Worm (Caenorhabditis elegans) whole organism, L4 larva: ENCODE results near the gene arp-6.

Experiments used
- D1046.2 ChIP-seq: fragments of 200-800 bp; sonication (Bioruptor generic); IDR thresholded peaks from 2 replicates; pipeline ENCODE4 v1.3.6; 2022; ENCODE audit warnings: missing genetic modification characterization, missing compliant biosample characterization
- F26F4.8 ChIP-seq: fragments of 200-800 bp; sonication (Bioruptor generic); conservative IDR thresholded peaks from 2 replicates; pipeline ENCODE4 v1.3.6; 2022; ENCODE audit warnings: missing genetic modification characterization, missing compliant biosample characterization
- F44E2.7 ChIP-seq: fragments of 200-800 bp; sonication (Bioruptor generic); IDR thresholded peaks from 2 replicates; pipeline ENCODE4 v2.1.2; 2022; ENCODE audit warnings: missing genetic modification characterization, missing compliant biosample characterization
- R02D3.7 ChIP-seq: fragments of 150-350 bp; sonication (generic microtip); optimal IDR thresholded peaks from 3 replicates; lab custom pipeline; 2014; ENCODE audit warnings: missing biosample characterization, missing genetic modification characterization
- ZK337.2 ChIP-seq: fragments of 200-800 bp; sonication (Bioruptor generic); IDR thresholded peaks from 2 replicates; pipeline ENCODE4 v1.3.6; 2022; ENCODE audit warnings: missing genetic modification reagents, missing genetic modification characterization, missing compliant biosample characterization
- aha-1 ChIP-seq: fragments of 150-350 bp; peaks from one replicate; lab custom pipeline; 2014; ENCODE audit warnings: missing biosample characterization, missing genetic modification characterization
- cey-2 ChIP-seq: sonication (generic microtip); optimal IDR thresholded peaks from 3 replicates; lab custom pipeline; 2017; ENCODE audit warnings: missing genetic modification characterization, mild to moderate bottlenecking, missing compliant biosample characterization, antibody characterized with exemption, borderline replicate concordance; ENCODE audit not compliant: insufficient read depth
- ctbp-1 ChIP-seq: fragments of 200-800 bp; sonication (Bioruptor generic); IDR thresholded peaks from 2 replicates; pipeline ENCODE4 v1.3.6; 2022; ENCODE audit warnings: missing genetic modification reagents, missing genetic modification characterization, missing compliant biosample characterization
- daf-12 ChIP-seq: fragments of 150-350 bp; optimal IDR thresholded peaks from 2 replicates; lab custom pipeline; 2014; ENCODE audit warnings: missing biosample characterization, missing genetic modification reagents, missing genetic modification characterization
- daf-16 ChIP-seq, 3 experiments: sonication (generic microtip); optimal IDR thresholded peaks; 2 replicates each; lab custom pipeline; 2016 to 2017; ENCODE audit warnings: missing genetic modification characterization in 3 of 3, missing genetic modification reagents in 3 of 3, mild to moderate bottlenecking in 2 of 3, missing compliant biosample characterization in 2 of 3, missing biosample characterization in 1 of 3, moderate library complexity in 1 of 3
- daf-19 ChIP-seq: fragments of 200-800 bp; sonication (Bioruptor generic); conservative IDR thresholded peaks from 2 replicates; pipeline ENCODE4 v1.3.6; 2022; ENCODE audit warnings: missing genetic modification characterization, missing compliant biosample characterization
- dmd-6 ChIP-seq: fragments of 200-800 bp; sonication (Bioruptor generic); IDR thresholded peaks from 2 replicates; pipeline ENCODE4 v1.3.6; 2022; ENCODE audit warnings: missing genetic modification reagents, missing genetic modification characterization, missing compliant biosample characterization
- dmd-9 ChIP-seq: fragments of 200-800 bp; sonication (Bioruptor generic); IDR thresholded peaks from 2 replicates; pipeline ENCODE4 v1.3.6; 2022; ENCODE audit warnings: missing genetic modification reagents, missing genetic modification characterization, missing compliant biosample characterization
- duxl-1 ChIP-seq: sonication (generic microtip); optimal IDR thresholded peaks from 2 replicates; lab custom pipeline; 2016; ENCODE audit warnings: mild to moderate bottlenecking, missing genetic modification characterization, moderate library complexity, missing compliant biosample characterization; ENCODE audit not compliant: poor library complexity
- dve-1 ChIP-seq: sonication (generic microtip); optimal IDR thresholded peaks from 2 replicates; lab custom pipeline; 2017; ENCODE audit warnings: antibody characterized with exemption, mild to moderate bottlenecking, missing genetic modification characterization, missing compliant biosample characterization; ENCODE audit not compliant: insufficient read depth
- egl-27 ChIP-seq: sonication (generic microtip); optimal IDR thresholded peaks from 3 replicates; lab custom pipeline; 2017; ENCODE audit warnings: missing biosample characterization, missing genetic modification reagents, missing genetic modification characterization
- egl-43 ChIP-seq: fragments of 200-800 bp; sonication (Bioruptor generic); IDR thresholded peaks from 2 replicates; pipeline ENCODE4 v1.3.6; 2022; ENCODE audit warnings: missing genetic modification reagents, missing genetic modification characterization, missing compliant biosample characterization
- fkh-10 ChIP-seq: fragments of 150-350 bp; optimal IDR thresholded peaks from 2 replicates; lab custom pipeline; 2014; ENCODE audit warnings: missing biosample characterization, missing genetic modification reagents, missing genetic modification characterization
- gei-8 ChIP-seq: fragments of 200-800 bp; sonication (Bioruptor generic); optimal IDR thresholded peaks from 2 replicates; lab custom pipeline; 2018; ENCODE audit warnings: mild to moderate bottlenecking, missing genetic modification characterization, missing compliant biosample characterization
- hlh-11 ChIP-seq: fragments of 200-800 bp; sonication (Bioruptor generic); optimal IDR thresholded peaks from 2 replicates; lab custom pipeline; 2018; ENCODE audit warnings: mild to moderate bottlenecking, missing genetic modification characterization, missing compliant biosample characterization
- hlh-30 ChIP-seq: sonication (generic microtip); optimal IDR thresholded peaks from 2 replicates; lab custom pipeline; 2017; ENCODE audit warnings: antibody characterized with exemption, mild to moderate bottlenecking, missing genetic modification characterization, missing compliant biosample characterization; ENCODE audit not compliant: insufficient read depth
- jun-1 ChIP-seq: fragments of 150-350 bp; optimal IDR thresholded peaks from 2 replicates; lab custom pipeline; 2014; ENCODE audit warnings: missing biosample characterization, missing genetic modification reagents, missing genetic modification characterization
- lim-7 ChIP-seq: fragments of 200-800 bp; sonication (Bioruptor generic); IDR thresholded peaks from 2 replicates; pipeline ENCODE4 v1.3.6; 2022; ENCODE audit warnings: missing genetic modification characterization, missing compliant biosample characterization
- lin-1 ChIP-seq: fragments of 200-800 bp; sonication (Bioruptor generic); IDR thresholded peaks from 2 replicates; pipeline ENCODE4 v1.3.6; 2022; ENCODE audit warnings: missing genetic modification reagents, missing genetic modification characterization, missing compliant biosample characterization
- lsy-2 ChIP-seq, 2 experiments: fragments of 150-350 bp in 1 of 2; sonication (generic microtip) in 1 of 2; optimal IDR thresholded peaks; 2 replicates each; lab custom pipeline; 2014 to 2017; ENCODE audit warnings: missing biosample characterization in 2 of 2, missing genetic modification characterization in 2 of 2
- mdt-29 ChIP-seq: fragments of 200-800 bp; sonication (Bioruptor generic); IDR thresholded peaks from 2 replicates; pipeline ENCODE4 v1.3.6; 2022; ENCODE audit warnings: missing genetic modification reagents, missing genetic modification characterization, missing compliant biosample characterization
- mep-1 ChIP-seq: fragments of 150-350 bp; sonication (generic microtip); optimal IDR thresholded peaks from 3 replicates; lab custom pipeline; 2014; ENCODE audit warnings: missing biosample characterization, missing genetic modification characterization
- mes-2 ChIP-seq: sonication (generic microtip); optimal IDR thresholded peaks from 2 replicates; lab custom pipeline; 2016; ENCODE audit warnings: missing genotype, mild to moderate bottlenecking, missing genetic modification characterization, missing compliant biosample characterization; ENCODE audit not compliant: poor library complexity, severe bottlenecking
- mxl-3 ChIP-seq: fragments of 200-800 bp; sonication (Bioruptor generic); optimal IDR thresholded peaks from 2 replicates; lab custom pipeline; 2018; ENCODE audit warnings: mild to moderate bottlenecking, missing genetic modification characterization, missing compliant biosample characterization
- nhr-10 ChIP-seq: fragments of 150-350 bp; optimal IDR thresholded peaks from 2 replicates; lab custom pipeline; 2014; ENCODE audit warnings: missing biosample characterization, missing genetic modification characterization
- nhr-102 ChIP-seq: sonication (generic microtip); optimal IDR thresholded peaks from 2 replicates; lab custom pipeline; 2016; ENCODE audit warnings: mild to moderate bottlenecking, missing genetic modification characterization, moderate library complexity, missing compliant biosample characterization
- nhr-25 ChIP-seq: sonication (generic microtip); optimal IDR thresholded peaks from 2 replicates; lab custom pipeline; 2017; ENCODE audit warnings: missing genetic modification characterization, mild to moderate bottlenecking, missing compliant biosample characterization, antibody characterized with exemption, moderate library complexity, borderline replicate concordance; ENCODE audit not compliant: insufficient read depth
- nhr-28 ChIP-seq: fragments of 150-350 bp; optimal IDR thresholded peaks from 2 replicates; lab custom pipeline; 2014; ENCODE audit warnings: missing biosample characterization, missing genetic modification characterization
- nhr-6 ChIP-seq: fragments of 150-350 bp; optimal IDR thresholded peaks from 2 replicates; lab custom pipeline; 2014; ENCODE audit warnings: missing biosample characterization, missing genetic modification characterization
- php-3 ChIP-seq: fragments of 200-800 bp; sonication (Bioruptor generic); IDR thresholded peaks from 2 replicates; pipeline ENCODE4 v1.3.6; 2022; ENCODE audit warnings: missing genetic modification reagents, missing genetic modification characterization, missing compliant biosample characterization
- pqm-1 ChIP-seq: sonication (generic microtip); optimal IDR thresholded peaks from 2 replicates; lab custom pipeline; 2017; ENCODE audit warnings: missing biosample characterization, missing genetic modification characterization
- snpc-1.2 ChIP-seq: fragments of 200-800 bp; sonication (Bioruptor generic); IDR thresholded peaks from 2 replicates; pipeline ENCODE4 v1.3.6; 2022; ENCODE audit warnings: missing genetic modification reagents, missing genetic modification characterization, missing compliant biosample characterization
- tra-1 ChIP-seq: fragments of 200-800 bp; sonication (Bioruptor generic); IDR thresholded peaks from 2 replicates; pipeline ENCODE4 v1.3.6; 2022; ENCODE audit warnings: missing genetic modification reagents, missing genetic modification characterization, missing compliant biosample characterization
- unc-130 ChIP-seq: sonication (generic microtip); optimal IDR thresholded peaks from 2 replicates; lab custom pipeline; 2016; ENCODE audit warnings: missing genetic modification reagents, missing genetic modification characterization, missing compliant biosample characterization
- unc-62 ChIP-seq, 3 experiments: fragments of 150-350 bp in 1 of 3; sonication (generic microtip); optimal IDR thresholded peaks in 2 of 3; peaks in 1 of 3; 1 replicate in 1 of 3; 2 replicates in 2 of 3; lab custom pipeline; 2014 to 2017; ENCODE audit warnings: missing biosample characterization in 3 of 3, missing genetic modification characterization in 3 of 3, missing genetic modification reagents in 3 of 3, missing genotype in 1 of 3
- vab-7 ChIP-seq: fragments of 200-800 bp; sonication (Bioruptor generic); IDR thresholded peaks from 2 replicates; pipeline ENCODE4 v1.3.6; 2022; ENCODE audit warnings: missing genetic modification reagents, missing genetic modification characterization, missing compliant biosample characterization
- zag-1 ChIP-seq: fragments of 150-350 bp; optimal IDR thresholded peaks from 2 replicates; lab custom pipeline; 2014; ENCODE audit warnings: missing biosample characterization, missing genetic modification characterization
- zfp-2 ChIP-seq: sonication (generic microtip); optimal IDR thresholded peaks from 2 replicates; lab custom pipeline; 2016; ENCODE audit warnings: mild to moderate bottlenecking, missing genetic modification characterization, missing compliant biosample characterization
- zfp-3 ChIP-seq: fragments of 200-800 bp; sonication (Bioruptor generic); conservative IDR thresholded peaks from 2 replicates; pipeline ENCODE4 v1.3.6; 2022; ENCODE audit warnings: missing genetic modification reagents, missing genetic modification characterization, missing compliant biosample characterization
- ztf-7 ChIP-seq: fragments of 150-350 bp; optimal IDR thresholded peaks from 2 replicates; lab custom pipeline; 2014; ENCODE audit warnings: missing biosample characterization, missing genetic modification characterization

arp-6 gene

DNA sequence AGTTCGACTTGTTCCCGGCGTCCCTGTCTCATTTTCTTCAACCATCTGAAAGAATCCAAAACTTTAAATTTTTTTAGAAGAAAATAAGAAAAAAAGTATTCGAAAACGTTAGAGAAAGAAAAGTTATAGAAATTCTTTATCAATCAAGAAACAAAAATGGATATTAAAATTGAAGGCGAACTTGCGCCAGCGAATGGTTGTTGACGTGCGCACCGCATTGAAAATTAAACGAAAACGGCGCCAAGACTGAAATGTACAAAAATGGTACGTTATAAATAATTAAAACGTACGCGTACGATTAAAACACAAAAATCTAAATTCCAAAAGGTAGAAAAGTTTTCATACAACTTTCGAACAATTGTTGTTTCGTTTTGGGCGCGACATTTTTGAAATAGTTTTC lies 49.7 kb upstream of the arp-6 start, which contains the start of gene K02C4.3 (continued):
- no peak for TF ChIP-seq ZK337.2 (GFP tag; lab: Robert Waterston, UW)
- no peak for TF ChIP-seq unc-130 (GFP tag; lab: Kevin White, UChicago)
- TF ChIP-seq F44E2.7 (GFP tag; lab: Robert Waterston, UW): no peak
- no peak for TF ChIP-seq daf-12
- no peak for TF ChIP-seq egl-43 (GFP tag; lab: Robert Waterston, UW)
- no peak for TF ChIP-seq snpc-1.2 (GFP tag; lab: Robert Waterston, UW)
- no peak for TF ChIP-seq cey-2 (tag; lab: Kevin White, UChicago)
- TF ChIP-seq zfp-3 (GFP tag; lab: Robert Waterston, UW): no peak
- TF ChIP-seq jun-1 (tag; lab: Kevin White, UChicago): no peak
- TF ChIP-seq, all 104 proteins: peak for 23

DNA sequence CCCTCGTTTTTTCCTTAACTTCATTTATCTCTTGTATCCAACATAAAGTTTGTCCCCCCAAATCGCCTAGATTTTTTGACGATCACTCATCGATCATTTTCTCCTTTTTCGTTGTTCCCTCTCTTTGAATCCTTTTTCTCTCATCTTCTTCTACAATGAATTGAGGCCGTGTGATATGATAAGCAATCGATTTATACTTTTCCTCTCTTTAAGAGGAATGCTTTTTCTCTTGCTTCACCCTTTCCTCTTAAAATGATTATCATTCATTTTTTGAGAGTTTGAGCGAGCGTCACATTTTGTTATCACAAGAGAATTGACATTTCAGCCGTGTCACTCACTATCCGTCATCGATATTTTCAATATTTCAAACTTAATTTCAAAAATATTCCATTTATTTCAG lies 40.9 kb upstream of the arp-6 start, which contains the start of gene K02C4.5:
K02C4.5 (plus strand) TSS at position 395 of the 400 bp plus-strand sequence.
- TF ChIP-seq mdt-29 (GFP tag; lab: Robert Waterston, UW) (no peak), egl-27 (tag; lab: Kevin White, UChicago) (no peak), zag-1 (no peak), lin-1 (0 out of 2 replicates have a peak, but pooled peaks have one; percentile 34), daf-19 (GFP tag; lab: Robert Waterston, UW) (no peak), nhr-10 (tag; lab: Kevin White, UChicago) (no peak), hlh-30 (tag; lab: Kevin White, UChicago) (peak; percentile 61), php-3 (GFP tag; lab: Robert Waterston, UW) (0 out of 2 replicates have a peak, but pooled peaks have one; percentile 49), mxl-3 (GFP tag; lab: Kevin White, UChicago) (no peak), fkh-10 (GFP tag; lab: Kevin White, UChicago) (no peak), tra-1 (GFP tag; lab: Robert Waterston, UW) (peak; percentile 70), nhr-28 (tag; lab: Kevin White, UChicago) (peak; percentile 65), dve-1 (tag; lab: Kevin White, UChicago) (peak; percentile 60), hlh-11 (tag; lab: Kevin White, UChicago) (peak; percentile 79), mep-1 (peak; percentile 25), nhr-6 (tag; lab: Kevin White, UChicago) (peak; percentile 61), ztf-7 (tag; lab: Kevin White, UChicago) (peak; percentile 7), dmd-6 (GFP tag; lab: Robert Waterston, UW) (peak; percentile 59), zfp-2 (tag; lab: Kevin White, UChicago) (no peak), aha-1 (tag; lab: Kevin White, UChicago) (peak; percentile 35), daf-16 (GFP tag; optimal IDR thresholded peaks at IDR 0.05; lab: Kevin White, UChicago) (no peak), daf-16 (tag; optimal IDR thresholded peaks at IDR 0.05; lab: Kevin White, UChicago) (peak; percentile 80), lsy-2 (tag; optimal IDR thresholded peaks at IDR 0.05; lab: Kevin White, UChicago) (peak in 1 of 2 experiments; percentile 26), pqm-1 (peak; percentile 98)

ce11 chrII:8075324-8075810 lies 38.2 kb upstream of the arp-6 start, which contains the start of gene K02C4.2:
TSS of gene K02C4.2 (plus strand) at chrII:8075760.
- TF ChIP-seq mdt-29 (GFP tag; lab: Robert Waterston, UW) (peak; percentile 55; the same call in 1 of the 2 replicates), nhr-102 (tag; lab: Kevin White, UChicago) (peak; percentile 75), F26F4.8 (GFP tag; lab: Robert Waterston, UW) (peak; percentile 85), ctbp-1 (GFP tag; lab: Robert Waterston, UW) (peak; percentile 47; the same call in 1 of the 2 replicates), egl-43 (GFP tag; lab: Robert Waterston, UW) (peak; percentile 96), D1046.2 (GFP tag; lab: Robert Waterston, UW) (peak; percentile 88), gei-8 (GFP tag; lab: Kevin White, UChicago) (peak; percentile 82), nhr-25 (peak; percentile 52), dmd-9 (GFP tag; lab: Robert Waterston, UW) (no peak), daf-19 (GFP tag; lab: Robert Waterston, UW) (peak; percentile 68; the same call in 1 of the 2 replicates), duxl-1 (tag; lab: Kevin White, UChicago) (peak; percentile 92), dve-1 (tag; lab: Kevin White, UChicago) (peak; percentile 73), lim-7 (GFP tag; lab: Robert Waterston, UW) (peak; percentile 92), vab-7 (peak; percentile 80), unc-62 (GFP tag; optimal IDR thresholded peaks at IDR 0.05 in 1 of 2; lab: Kevin White, UChicago) (no peak), unc-62 (tag; optimal IDR thresholded peaks at IDR 0.05; lab: Kevin White, UChicago) (no peak), mes-2 (tag; lab: Kevin White, UChicago) (peak; percentile 89), R02D3.7 (tag; lab: Kevin White, UChicago) (peak; percentile 41)
